Worm (Caenorhabditis elegans) whole organism, L3 larva: Measurements from ENCODE around the gene B0454.8.

Experiments used
- ZK546.5 ChIP-seq: sonication (generic microtip); optimal IDR thresholded peaks from 2 replicates; lab custom pipeline; 2017; ENCODE audit warnings: missing biosample characterization, missing genetic modification characterization
- ama-1 ChIP-seq: fragments of 150-350 bp; optimal IDR thresholded peaks from 2 replicates; lab custom pipeline; 2018
- ceh-28 ChIP-seq: fragments of 150-350 bp; optimal IDR thresholded peaks from 2 replicates; lab custom pipeline; 2014; ENCODE audit warnings: missing biosample characterization, missing genetic modification reagents, missing genetic modification characterization
- ceh-9 ChIP-seq: sonication (generic microtip); optimal IDR thresholded peaks from 2 replicates; lab custom pipeline; 2018; ENCODE audit warnings: missing biosample characterization, missing genetic modification characterization
- daf-12 ChIP-seq: fragments of 150-350 bp; optimal IDR thresholded peaks from 2 replicates; lab custom pipeline; 2014; ENCODE audit warnings: missing biosample characterization, missing genetic modification reagents, missing genetic modification characterization
- egl-27 ChIP-seq: sonication (generic microtip); optimal IDR thresholded peaks from 4 replicates; lab custom pipeline; 2017; ENCODE audit warnings: missing biosample characterization, missing genetic modification reagents, missing genetic modification characterization
- egl-5 ChIP-seq: fragments of 150-350 bp; optimal IDR thresholded peaks from 2 replicates; lab custom pipeline; 2017; ENCODE audit warnings: missing biosample characterization, missing genetic modification reagents, missing genetic modification characterization, inconsistent platforms
- elt-1 ChIP-seq: fragments of 150-350 bp; optimal IDR thresholded peaks from 2 replicates; lab custom pipeline; 2014; ENCODE audit warnings: missing biosample characterization, missing genetic modification characterization
- elt-2 ChIP-seq: sonication (generic microtip); optimal IDR thresholded peaks from 2 replicates; lab custom pipeline; 2016; ENCODE audit warnings: missing genetic modification reagents, mild to moderate bottlenecking, missing genetic modification characterization, missing compliant biosample characterization
- elt-3 ChIP-seq, 3 experiments: fragments of 150-350 bp in 1 of 3; sonication (generic microtip) in 2 of 3; optimal IDR thresholded peaks; 2 replicates in 2 of 3; 4 replicates in 1 of 3; lab custom pipeline; 2014 to 2017; ENCODE audit warnings: missing biosample characterization in 3 of 3, missing genetic modification characterization in 3 of 3
- eor-1 ChIP-seq, 2 experiments: fragments of 150-350 bp; optimal IDR thresholded peaks; 2 replicates each; lab custom pipeline; 2014 to 2018; ENCODE audit warnings: missing biosample characterization in 2 of 2, missing genetic modification characterization in 2 of 2
- fkh-10 ChIP-seq: sonication (generic microtip); optimal IDR thresholded peaks from 2 replicates; lab custom pipeline; 2017; ENCODE audit warnings: missing biosample characterization, missing genetic modification reagents, missing genetic modification characterization
- fkh-2 ChIP-seq: fragments of 150-350 bp; optimal IDR thresholded peaks from 2 replicates; lab custom pipeline; 2014; ENCODE audit warnings: missing biosample characterization, missing genetic modification reagents, missing genetic modification characterization
- fos-1 ChIP-seq: fragments of 150-350 bp; optimal IDR thresholded peaks from 2 replicates; lab custom pipeline; 2014; ENCODE audit warnings: missing biosample characterization, missing genetic modification characterization
- hmg-11 ChIP-seq: sonication (generic microtip); optimal IDR thresholded peaks from 2 replicates; lab custom pipeline; 2016; ENCODE audit warnings: missing genetic modification characterization, missing compliant biosample characterization
- jun-1 ChIP-seq: fragments of 150-350 bp; optimal IDR thresholded peaks from 2 replicates; lab custom pipeline; 2014; ENCODE audit warnings: missing biosample characterization, missing genetic modification reagents, missing genetic modification characterization
- lin-15B ChIP-seq: fragments of 150-350 bp; optimal IDR thresholded peaks from 2 replicates; lab custom pipeline; 2014; ENCODE audit warnings: missing biosample characterization, missing genetic modification characterization
- mml-1 ChIP-seq: fragments of 150-350 bp; sonication (generic microtip); optimal IDR thresholded peaks from 3 replicates; lab custom pipeline; 2014; ENCODE audit warnings: missing biosample characterization, missing genetic modification characterization
- nfya-1 ChIP-seq: sonication (generic microtip); optimal IDR thresholded peaks from 2 replicates; lab custom pipeline; 2017; ENCODE audit warnings: missing genetic modification characterization, mild to moderate bottlenecking, missing compliant biosample characterization, antibody characterized with exemption, moderate library complexity; ENCODE audit not compliant: insufficient read depth
- nhr-12 ChIP-seq: fragments of 150-350 bp; optimal IDR thresholded peaks from 2 replicates; lab custom pipeline; 2014; ENCODE audit warnings: missing biosample characterization, missing genetic modification characterization
- nhr-23 ChIP-seq: fragments of 150-350 bp; optimal IDR thresholded peaks from 2 replicates; lab custom pipeline; 2014; ENCODE audit warnings: missing biosample characterization, missing genetic modification reagents, missing genetic modification characterization
- nhr-237 ChIP-seq: fragments of 150-350 bp; optimal IDR thresholded peaks from 2 replicates; lab custom pipeline; 2014; ENCODE audit warnings: missing biosample characterization, missing genetic modification characterization
- nhr-28 ChIP-seq: fragments of 150-350 bp; optimal IDR thresholded peaks from 2 replicates; lab custom pipeline; 2014; ENCODE audit warnings: missing biosample characterization, missing genetic modification characterization
- nhr-43 ChIP-seq: sonication (generic microtip); optimal IDR thresholded peaks from 2 replicates; lab custom pipeline; 2016; ENCODE audit warnings: mild to moderate bottlenecking, missing genetic modification characterization, missing compliant biosample characterization; ENCODE audit not compliant: poor library complexity, severe bottlenecking
- nhr-67 ChIP-seq: fragments of 150-350 bp; optimal IDR thresholded peaks from 2 replicates; lab custom pipeline; 2014; ENCODE audit warnings: missing biosample characterization, missing genetic modification characterization
- pha-4 ChIP-seq: fragments of 150-350 bp; optimal IDR thresholded peaks from 2 replicates; lab custom pipeline; 2014; ENCODE audit warnings: missing biosample characterization, missing genetic modification reagents, missing genetic modification characterization
- pqm-1 ChIP-seq: fragments of 150-350 bp; optimal IDR thresholded peaks from 2 replicates; lab custom pipeline; 2017; ENCODE audit warnings: missing biosample characterization, missing genetic modification characterization, inconsistent platforms
- sea-2 ChIP-seq: fragments of 150-350 bp; sonication (generic microtip); optimal IDR thresholded peaks from 4 replicates; lab custom pipeline; 2014; ENCODE audit warnings: missing biosample characterization, missing genetic modification reagents, missing genetic modification characterization
- skn-1 ChIP-seq: fragments of 150-350 bp; optimal IDR thresholded peaks from 2 replicates; lab custom pipeline; 2014; ENCODE audit warnings: missing biosample characterization, missing genetic modification characterization
- snpc-4 ChIP-seq: fragments of 150-350 bp; optimal IDR thresholded peaks from 2 replicates; lab custom pipeline; 2014; ENCODE audit warnings: missing biosample characterization, missing genetic modification characterization
- tbx-2 ChIP-seq: sonication (generic microtip); optimal IDR thresholded peaks from 2 replicates; lab custom pipeline; 2016; ENCODE audit warnings: mild to moderate bottlenecking, missing genetic modification characterization, missing compliant biosample characterization
- unc-39 ChIP-seq: sonication (generic microtip); optimal IDR thresholded peaks from 4 replicates; lab custom pipeline; 2017; ENCODE audit warnings: missing biosample characterization, missing genetic modification characterization
- unc-62 ChIP-seq: fragments of 150-350 bp; sonication (generic microtip); optimal IDR thresholded peaks from 4 replicates; lab custom pipeline; 2014; ENCODE audit warnings: missing biosample characterization, missing genetic modification reagents, missing genetic modification characterization
- ztf-11 ChIP-seq: fragments of 150-350 bp; optimal IDR thresholded peaks from 2 replicates; lab custom pipeline; 2014; ENCODE audit warnings: missing biosample characterization, missing genetic modification characterization
- ztf-4 ChIP-seq: fragments of 150-350 bp; optimal IDR thresholded peaks from 2 replicates; lab custom pipeline; 2014; ENCODE audit warnings: missing biosample characterization, missing genetic modification characterization

The B0454.8 gene

ce11 chrII:3002211-3002610 lies 41.0 kb downstream of the B0454.8 start, which contains the start of gene lido-10:
lido-10 (plus strand) TSS chrII:3002511.
- TF ChIP-seq sea-2 (GFP tag; lab: Kevin White, UChicago) (no peak), ztf-4 (tag; lab: Kevin White, UChicago) (no peak), mml-1 (tag; lab: Kevin White, UChicago) (no peak), elt-1 (tag; lab: Kevin White, UChicago) (no peak), pqm-1 (no peak), eor-1 (tag; optimal IDR thresholded peaks at IDR 0.05; lab: Kevin White, UChicago) (no peak), jun-1 (tag; lab: Kevin White, UChicago) (no peak), pha-4 (no peak), nhr-237 (tag; lab: Kevin White, UChicago) (no peak), fkh-10 (GFP tag; lab: Kevin White, UChicago) (no peak), lin-15B (tag; lab: Kevin White, UChicago) (no peak), hmg-11 (tag; lab: Kevin White, UChicago) (no peak), skn-1 (no peak), ceh-9 (tag; lab: Kevin White, UChicago) (no peak), snpc-4 (tag; lab: Kevin White, UChicago) (no peak), egl-5 (no peak)
- TF ChIP-seq, all 47 proteins: peak for 0

ce11 chrII:3000535-3001264 lies 42.6 kb downstream of the B0454.8 start, which contains the start of gene lido-9:
lido-9 (plus strand) TSS chrII:3000768.
- no peak for TF ChIP-seq nhr-23 (tag; lab: Kevin White, UChicago)
- TF ChIP-seq elt-2 (tag; lab: Kevin White, UChicago) = no peak
- TF ChIP-seq fos-1 = no peak
- TF ChIP-seq unc-39 (tag; lab: Kevin White, UChicago) = no peak
- TF ChIP-seq egl-27 (tag; lab: Kevin White, UChicago) = no peak
- TF ChIP-seq ztf-11 (tag; lab: Kevin White, UChicago) = no peak
- TF ChIP-seq eor-1 (tag; optimal IDR thresholded peaks at IDR 0.05; lab: Kevin White, UChicago) = no peak
- TF ChIP-seq snpc-4 (tag; lab: Kevin White, UChicago) = no peak
- no peak for TF ChIP-seq unc-62
- TF ChIP-seq daf-12 = no peak
- TF ChIP-seq fkh-2 (tag; lab: Kevin White, UChicago) = no peak
- TF ChIP-seq fkh-10 (GFP tag; lab: Kevin White, UChicago) = no peak
- TF ChIP-seq elt-3 (tag; optimal IDR thresholded peaks at IDR 0.05; lab: Kevin White, UChicago) = no peak
- TF ChIP-seq ceh-28 = no peak
- TF ChIP-seq nhr-12 (tag; lab: Kevin White, UChicago) = no peak
- TF ChIP-seq sea-2 (GFP tag; lab: Kevin White, UChicago) = no peak
- no peak for TF ChIP-seq ceh-9 (tag; lab: Kevin White, UChicago)
- TF ChIP-seq nfya-1 = no peak
- TF ChIP-seq nhr-67 = no peak
- TF ChIP-seq ama-1 (lab: Kevin White, UChicago) = no peak

- TF ChIP-seq nhr-43 (tag; lab: Kevin White, UChicago) (no peak), fkh-2 (tag; lab: Kevin White, UChicago) (no peak), sea-2 (GFP tag; lab: Kevin White, UChicago) (no peak), unc-39 (tag; lab: Kevin White, UChicago) (no peak), eor-1 (tag; optimal IDR thresholded peaks at IDR 0.05; lab: Kevin White, UChicago) (no peak), egl-27 (tag; lab: Kevin White, UChicago) (no peak), unc-62 (no peak), ztf-4 (tag; lab: Kevin White, UChicago) (no peak), elt-3 (tag; optimal IDR thresholded peaks at IDR 0.05; lab: Kevin White, UChicago) (no peak), fkh-10 (GFP tag; lab: Kevin White, UChicago) (no peak), skn-1 (no peak), tbx-2 (tag; lab: Kevin White, UChicago) (no peak), nhr-23 (tag; lab: Kevin White, UChicago) (no peak), ZK546.5 (tag; lab: Kevin White, UChicago) (no peak), nhr-28 (tag; lab: Kevin White, UChicago) (no peak)
- TF ChIP-seq, all 47 proteins: peak for 0
Measured at ce11 chrII:2997828-2998441, 45.3 kb downstream of the B0454.8 start.
